Fruit fly (Drosophila melanogaster) whole organism, wandering third instar larva: ENCODE data around the gene Rab3-GEF.

Experiments used
- Abd-B ChIP-seq: fragments of >200 bp; optimal IDR thresholded peaks from 2 replicates; lab custom pipeline; 2017; ENCODE audit warnings: missing biosample characterization, missing genetic modification characterization
- CG32264 ChIP-seq: fragments of 200-800 bp; sonication (Bioruptor generic); optimal IDR thresholded peaks from 2 replicates; lab custom pipeline; 2016; ENCODE audit warnings: missing biosample characterization, missing genetic modification characterization
- CG9705 ChIP-seq: fragments of 200-800 bp; sonication (Bioruptor generic); optimal IDR thresholded peaks from 2 replicates; lab custom pipeline; 2018; ENCODE audit warnings: missing biosample characterization, mild to moderate bottlenecking, missing genetic modification characterization
- CrebA ChIP-seq: fragments of 200-800 bp; sonication (Bioruptor generic); optimal IDR thresholded peaks from 2 replicates; lab custom pipeline; 2016; ENCODE audit warnings: missing biosample characterization, mild to moderate bottlenecking, missing genetic modification characterization, borderline replicate concordance
- Dfd ChIP-seq: fragments of >200 bp; optimal IDR thresholded peaks from 2 replicates; lab custom pipeline; 2017; ENCODE audit warnings: missing biosample characterization, missing genetic modification characterization
- Dif ChIP-seq: fragments of 200-275, 200-300 bp; sonication (Bioruptor generic); optimal IDR thresholded peaks from 2 replicates; lab custom pipeline; 2018; ENCODE audit warnings: missing biosample characterization, missing genetic modification characterization; ENCODE audit not compliant: partially characterized antibody
- GATAd ChIP-seq: sonication (Bioruptor generic); optimal IDR thresholded peaks from 2 replicates; lab custom pipeline; 2016; ENCODE audit warnings: missing biosample characterization, missing genetic modification characterization
- HLH106 ChIP-seq: fragments of 200-800 bp; optimal IDR thresholded peaks from 3 replicates; lab custom pipeline; 2019; ENCODE audit warnings: missing biosample characterization, mild to moderate bottlenecking, missing genetic modification characterization, moderate library complexity
- Hnf4 ChIP-seq: fragments of 200-800 bp; sonication (Bioruptor generic); optimal IDR thresholded peaks from 2 replicates; lab custom pipeline; 2016; ENCODE audit warnings: missing biosample characterization, mild to moderate bottlenecking, missing genetic modification characterization
- Hr78 ChIP-seq: fragments of >200 bp; optimal IDR thresholded peaks from 2 replicates; lab custom pipeline; 2017; ENCODE audit warnings: missing biosample characterization, missing genetic modification characterization
- Hr83 ChIP-seq: fragments of 200-300 bp; sonication (Bioruptor generic); optimal IDR thresholded peaks from 2 replicates; lab custom pipeline; 2016; ENCODE audit warnings: missing biosample characterization, mild to moderate bottlenecking, missing genetic modification characterization, moderate library complexity; ENCODE audit not compliant: poor library complexity, severe bottlenecking
- Jra ChIP-seq: sonication (Bioruptor generic); optimal IDR thresholded peaks from 2 replicates; lab custom pipeline; 2016; ENCODE audit warnings: missing biosample characterization, missing genetic modification characterization
- Mio ChIP-seq: sonication (Bioruptor generic); optimal IDR thresholded peaks from 2 replicates; lab custom pipeline; 2016; ENCODE audit warnings: missing biosample characterization, missing genetic modification characterization
- Myc ChIP-seq: fragments of >200 bp; optimal IDR thresholded peaks from 2 replicates; lab custom pipeline; 2017
- N ChIP-seq: fragments of >200 bp; optimal IDR thresholded peaks from 2 replicates; lab custom pipeline; 2018; ENCODE audit warnings: missing biosample characterization, missing external identifiers, missing genetic modification characterization
- OdsH ChIP-seq: fragments of 200-800 bp; sonication (Bioruptor generic); optimal IDR thresholded peaks from 2 replicates; lab custom pipeline; 2016; ENCODE audit warnings: missing biosample characterization, mild to moderate bottlenecking, missing genetic modification characterization
- Rel ChIP-seq, 2 experiments: fragments of 200-800 bp; sonication (Bioruptor generic) in 1 of 2; optimal IDR thresholded peaks; 2 replicates in 1 of 2; 3 replicates in 1 of 2; lab custom pipeline; 2016 to 2019; ENCODE audit warnings: mild to moderate bottlenecking in 2 of 2, missing biosample characterization in 2 of 2, missing genetic modification characterization in 2 of 2, moderate library complexity in 1 of 2
- Sp1 ChIP-seq: fragments of 200-800 bp; sonication (Bioruptor generic); optimal IDR thresholded peaks from 3 replicates; lab custom pipeline; 2019; ENCODE audit warnings: missing biosample characterization, mild to moderate bottlenecking, missing genetic modification characterization, moderate library complexity
- Vsx2 ChIP-seq: fragments of 200-300, 225-300 bp; sonication (Bioruptor generic); optimal IDR thresholded peaks from 2 replicates; lab custom pipeline; 2018; ENCODE audit warnings: missing biosample characterization, missing genetic modification characterization; ENCODE audit not compliant: partially characterized antibody
- br ChIP-seq: fragments of 200-800 bp; sonication (Bioruptor generic); optimal IDR thresholded peaks from 2 replicates; lab custom pipeline; 2016; ENCODE audit warnings: missing biosample characterization, missing genetic modification characterization
- brk ChIP-seq: fragments of 200-800 bp; sonication (Bioruptor generic); optimal IDR thresholded peaks from 2 replicates; lab custom pipeline; 2016; ENCODE audit warnings: missing biosample characterization, mild to moderate bottlenecking, missing genetic modification characterization
- dl ChIP-seq, 2 experiments: fragments of 175-275, 200-275 bp in 1 of 2; fragments of 200-275 bp in 1 of 2; sonication (Bioruptor generic); optimal IDR thresholded peaks; lab custom pipeline; 2018; ENCODE audit warnings: mild to moderate bottlenecking in 2 of 2, missing biosample characterization in 2 of 2, missing genetic modification characterization in 2 of 2, moderate library complexity in 2 of 2; ENCODE audit not compliant: partially characterized antibody in 2 of 2, insufficient read depth in 1 of 2
- dmrt93B ChIP-seq: fragments of 200-800 bp; sonication (Bioruptor generic); optimal IDR thresholded peaks from 2 replicates; lab custom pipeline; 2018; ENCODE audit warnings: missing biosample characterization, mild to moderate bottlenecking, missing genetic modification characterization
- dsf ChIP-seq: sonication (Bioruptor generic); optimal IDR thresholded peaks from 2 replicates; lab custom pipeline; 2016; ENCODE audit warnings: missing biosample characterization, missing genetic modification characterization, borderline replicate concordance
- ey ChIP-seq: fragments of 200-800 bp; sonication (Bioruptor generic); optimal IDR thresholded peaks from 2 replicates; lab custom pipeline; 2016; ENCODE audit warnings: missing biosample characterization, missing genetic modification characterization
- foxo ChIP-seq, 2 experiments: fragments of 200-800 bp; sonication (Bioruptor generic); optimal IDR thresholded peaks; 2 replicates in 1 of 2; 3 replicates in 1 of 2; lab custom pipeline; 2016 to 2017; ENCODE audit warnings: missing biosample characterization in 2 of 2, missing genetic modification characterization in 2 of 2
- fru ChIP-seq: fragments of 200-800 bp; sonication (Bioruptor generic); optimal IDR thresholded peaks from 3 replicates; lab custom pipeline; 2016; ENCODE audit warnings: missing biosample characterization, mild to moderate bottlenecking, missing genetic modification characterization
- h ChIP-seq: fragments of 200-800 bp; sonication (Bioruptor generic); optimal IDR thresholded peaks from 3 replicates; lab custom pipeline; 2016; ENCODE audit warnings: missing biosample characterization, mild to moderate bottlenecking, missing genetic modification characterization
- jim ChIP-seq: fragments of 175-275, 200-325 bp; sonication (Bioruptor generic); optimal IDR thresholded peaks from 2 replicates; lab custom pipeline; 2016; ENCODE audit warnings: missing biosample characterization, mild to moderate bottlenecking, missing genetic modification characterization
- lola ChIP-seq: fragments of >200 bp; optimal IDR thresholded peaks from 2 replicates; lab custom pipeline; 2017; ENCODE audit warnings: missing biosample characterization, missing genetic modification characterization
- pan ChIP-seq: fragments of >200 bp; optimal IDR thresholded peaks from 2 replicates; lab custom pipeline; 2017
- psq ChIP-seq: fragments of 200-800 bp; sonication (Bioruptor generic); optimal IDR thresholded peaks from 3 replicates; lab custom pipeline; 2017; ENCODE audit warnings: missing biosample characterization, mild to moderate bottlenecking, missing genetic modification characterization, moderate library complexity
- rgr ChIP-seq: fragments of 200-800 bp; sonication (Bioruptor generic); optimal IDR thresholded peaks from 3 replicates; lab custom pipeline; 2016; ENCODE audit warnings: missing biosample characterization, mild to moderate bottlenecking, missing genetic modification characterization
- sage ChIP-seq: fragments of 200-800 bp; sonication (Bioruptor generic); optimal IDR thresholded peaks from 2 replicates; lab custom pipeline; 2016; ENCODE audit warnings: missing biosample characterization, mild to moderate bottlenecking, missing genetic modification characterization
- sv ChIP-seq: fragments of 200-800 bp; sonication (Bioruptor generic); optimal IDR thresholded peaks from 3 replicates; lab custom pipeline; 2016; ENCODE audit warnings: missing biosample characterization, missing genetic modification characterization
- tai ChIP-seq: sonication (Bioruptor generic); optimal IDR thresholded peaks from 2 replicates; lab custom pipeline; 2016; ENCODE audit warnings: missing biosample characterization, missing genetic modification characterization
- usp ChIP-seq: fragments of >200 bp; optimal IDR thresholded peaks from 2 replicates; lab custom pipeline; 2017; ENCODE audit warnings: missing biosample characterization, missing genetic modification characterization
- woc ChIP-seq: sonication (Bioruptor generic); optimal IDR thresholded peaks from 2 replicates; lab custom pipeline; 2016; ENCODE audit warnings: missing biosample characterization, mild to moderate bottlenecking, missing genetic modification characterization

Gene Rab3-GEF

DNA sequence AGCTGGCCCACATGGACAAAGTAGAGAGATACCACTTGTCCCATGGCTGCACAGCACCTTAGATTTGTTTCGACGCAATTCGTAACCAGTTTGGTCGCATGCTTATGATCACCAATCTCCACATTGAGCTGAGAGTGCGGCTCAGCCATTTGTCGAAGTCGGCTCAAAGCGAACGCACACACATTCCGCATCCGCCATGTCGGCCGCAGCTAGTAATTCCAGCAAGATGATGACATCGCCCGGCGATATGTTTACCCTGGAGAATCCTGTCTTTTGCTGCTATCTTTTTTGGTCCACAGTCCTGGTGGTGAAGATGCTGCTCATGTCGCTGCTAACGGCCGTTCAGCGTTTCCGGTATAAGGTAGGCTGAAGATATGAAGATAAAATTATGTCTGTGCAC lies 6.8 kb upstream of the Rab3-GEF start, which contains the start of gene CG33178:
CG33178 (plus strand) TSS at position 147 of the 400 bp plus-strand sequence.
- no peak for TF ChIP-seq ey (GFP tag; lab: Kevin White, UChicago)
- no peak for TF ChIP-seq Abd-B (GFP tag; lab: Kevin White, UChicago)
- no peak for TF ChIP-seq fru
- TF ChIP-seq rgr (GFP tag; lab: Kevin White, UChicago), result no peak
- TF ChIP-seq psq, result no peak
- TF ChIP-seq dl (GFP tag; optimal IDR thresholded peaks at IDR 0.05; lab: Kevin White, UChicago; ENCODE audit: insufficient read depth in 1 of 2, partially characterized antibody in 2 of 2), result no peak
- no peak for TF ChIP-seq Dfd (GFP tag; lab: Kevin White, UChicago)

DNA sequence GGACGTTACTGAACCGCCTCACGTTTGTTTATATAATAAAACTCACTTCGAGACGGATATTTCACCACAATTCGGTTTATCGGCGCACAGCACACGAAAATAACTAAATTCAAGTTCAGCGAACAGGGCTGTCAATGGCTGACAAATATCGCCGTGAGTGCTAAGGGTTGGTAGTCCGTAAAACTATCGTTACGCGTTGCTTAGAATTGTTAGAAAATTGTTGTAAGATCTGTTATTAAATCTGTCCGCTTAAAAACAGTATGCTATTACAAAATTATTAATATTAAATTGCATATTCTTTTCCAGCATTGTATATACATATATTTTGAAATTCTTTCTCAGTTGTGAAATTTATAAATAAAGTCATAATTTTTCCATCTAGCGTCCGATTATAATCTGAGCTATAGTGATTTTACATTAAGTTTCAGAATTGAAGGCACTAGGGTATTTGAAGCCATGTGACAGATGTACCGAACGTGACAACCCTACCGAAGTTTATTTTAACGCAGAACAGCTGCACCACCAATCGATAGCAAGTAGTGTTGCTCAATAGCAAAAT lies 4.8 kb upstream of the Rab3-GEF start, which contains the start of gene Cox17:
Cox17 (minus strand) TSS at position 120 of the 559 bp plus-strand sequence.
- TF ChIP-seq HLH106 (tag; lab: Kevin White, UChicago) (peak; percentile 85), Myc (lab: Kevin White, UChicago) (peak; percentile 57), Abd-B (GFP tag; lab: Kevin White, UChicago) (no peak), CrebA (GFP tag; lab: Kevin White, UChicago) (no peak), CG9705 (GFP tag; lab: Kevin White, UChicago) (peak; percentile 70), brk (GFP tag; lab: Kevin White, UChicago) (peak; percentile 74), lola (no peak), woc (GFP tag; lab: Kevin White, UChicago) (peak; percentile 83), Vsx2 (GFP tag; lab: Kevin White, UChicago) (no peak), fru (peak; percentile 83), h (GFP tag; lab: Kevin White, UChicago) (peak; percentile 84), rgr (GFP tag; lab: Kevin White, UChicago) (peak; percentile 76), Hr83 (GFP tag; lab: Kevin White, UChicago) (peak; percentile 47), psq (peak; percentile 75), Dfd (GFP tag; lab: Kevin White, UChicago) (peak; percentile 7), jim (no peak), Rel (GFP tag; optimal IDR thresholded peaks at IDR 0.05; lab: Kevin White, UChicago) (no peak), Rel (tag; optimal IDR thresholded peaks at IDR 0.05; lab: Kevin White, UChicago) (peak; percentile 51), ey (GFP tag; lab: Kevin White, UChicago) (peak; percentile 75), sv (GFP tag; lab: Kevin White, UChicago) (peak; percentile 81), dl (GFP tag; optimal IDR thresholded peaks at IDR 0.05; lab: Kevin White, UChicago; ENCODE audit: insufficient read depth in 1 of 2, partially characterized antibody in 2 of 2) (no peak), dsf (peak; percentile 70), br (GFP tag; lab: Kevin White, UChicago) (peak; percentile 70), GATAd (GFP tag; lab: Kevin White, UChicago) (peak; percentile 31), CG32264 (GFP tag; lab: Kevin White, UChicago) (peak; percentile 3), foxo (GFP tag; optimal IDR thresholded peaks at IDR 0.05; lab: Kevin White, UChicago) (peak in 1 of 2 experiments; percentile 86), pan (lab: Kevin White, UChicago) (no peak), Hr78 (GFP tag; lab: Kevin White, UChicago) (no peak), OdsH (GFP tag; lab: Kevin White, UChicago) (peak; percentile 73), Sp1 (GFP tag; lab: Kevin White, UChicago) (peak; percentile 81), sage (GFP tag; lab: Kevin White, UChicago) (peak; percentile 20), tai (GFP tag; lab: Kevin White, UChicago) (peak; percentile 82), Dif (GFP tag; lab: Kevin White, UChicago) (no peak), Jra (peak; percentile 77), usp (GFP tag; lab: Kevin White, UChicago) (no peak), dmrt93B (GFP tag; lab: Kevin White, UChicago) (peak; percentile 75), N (no peak), Hnf4 (GFP tag; lab: Kevin White, UChicago) (peak; percentile 73), Mio (GFP tag; lab: Kevin White, UChicago) (no peak)
